Worm (Caenorhabditis elegans) whole organism, L4 larva: ENCODE measurements around the gene npr-19.

ENCODE experiments used
- fkh-10 ChIP-seq: fragments of 150-350 bp; optimal IDR thresholded peaks from 2 replicates; lab custom pipeline; 2014; ENCODE audit warnings: missing biosample characterization, missing genetic modification reagents, missing genetic modification characterization
- hlh-30 ChIP-seq: sonication (generic microtip); optimal IDR thresholded peaks from 2 replicates; lab custom pipeline; 2017; ENCODE audit warnings: antibody characterized with exemption, mild to moderate bottlenecking, missing genetic modification characterization, missing compliant biosample characterization; ENCODE audit not compliant: insufficient read depth
- lin-15B ChIP-seq: fragments of 150-350 bp; sonication (generic microtip); optimal IDR thresholded peaks from 3 replicates; lab custom pipeline; 2014; ENCODE audit warnings: missing biosample characterization, missing genetic modification characterization
- skn-1 ChIP-seq: fragments of 150-350 bp; optimal IDR thresholded peaks from 2 replicates; lab custom pipeline; 2014; ENCODE audit warnings: missing biosample characterization, missing genetic modification characterization

DNA sequence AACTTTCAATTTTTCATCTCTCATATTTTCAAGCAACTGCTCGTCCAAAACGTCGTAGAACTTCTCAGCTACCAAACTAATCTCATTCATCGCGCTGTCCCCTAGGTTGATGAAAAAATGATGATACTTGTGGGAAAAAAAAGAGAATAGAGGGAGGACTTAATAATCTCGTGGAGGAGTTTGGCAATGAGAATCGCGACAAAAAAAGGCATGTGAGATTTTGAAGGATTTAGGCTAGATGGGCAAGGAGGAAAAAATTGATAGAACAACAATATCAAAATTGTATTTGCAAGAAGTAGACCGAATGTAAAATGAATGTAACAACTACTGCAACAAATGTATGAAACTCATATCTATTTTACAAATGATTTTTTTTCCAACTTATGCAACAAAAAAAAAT is 52.8 kb downstream of the npr-19 start, which contains the start of gene Y9C12A.1:
- no peak for TF ChIP-seq skn-1 (tag; lab: Kevin White, UChicago)
- no peak for TF ChIP-seq lin-15B (tag; lab: Kevin White, UChicago)
- TF ChIP-seq fkh-10 (GFP tag; lab: Kevin White, UChicago) = no peak
- TF ChIP-seq hlh-30 (tag; lab: Kevin White, UChicago) = no peak
